Worm (Caenorhabditis elegans) whole organism, L4 larva: ENCODE results near the gene clec-51.

Experiments
- D1046.2 ChIP-seq: fragments of 200-800 bp; sonication (Bioruptor generic); IDR thresholded peaks from 2 replicates; pipeline ENCODE4 v1.3.6; 2022; ENCODE audit warnings: missing genetic modification characterization, missing compliant biosample characterization
- F26F4.8 ChIP-seq: fragments of 200-800 bp; sonication (Bioruptor generic); conservative IDR thresholded peaks from 2 replicates; pipeline ENCODE4 v1.3.6; 2022; ENCODE audit warnings: missing genetic modification characterization, missing compliant biosample characterization
- F37D6.2 ChIP-seq: sonication (generic microtip); optimal IDR thresholded peaks from 2 replicates; lab custom pipeline; 2016; ENCODE audit warnings: mild to moderate bottlenecking, missing genetic modification characterization, missing compliant biosample characterization
- F44E2.7 ChIP-seq: fragments of 200-800 bp; sonication (Bioruptor generic); IDR thresholded peaks from 2 replicates; pipeline ENCODE4 v2.1.2; 2022; ENCODE audit warnings: missing genetic modification characterization, missing compliant biosample characterization
- Y105C5A.15 ChIP-seq: fragments of 200-800 bp; sonication (Bioruptor generic); IDR thresholded peaks from 2 replicates; pipeline ENCODE4 v1.3.6; 2022; ENCODE audit warnings: missing genetic modification characterization, missing compliant biosample characterization
- Y48G9A.11 ChIP-seq: fragments of 200-800 bp; sonication (Bioruptor generic); IDR thresholded peaks from 2 replicates; pipeline ENCODE4 v1.3.6; 2022; ENCODE audit warnings: missing genetic modification reagents, missing genetic modification characterization, missing compliant biosample characterization
- Y75B8A.6 ChIP-seq: fragments of 200-800 bp; sonication (Bioruptor generic); IDR thresholded peaks from 2 replicates; pipeline ENCODE4 v1.3.6; 2022; ENCODE audit warnings: missing genetic modification reagents, missing genetic modification characterization, missing compliant biosample characterization
- ZK546.5 ChIP-seq, 2 experiments: sonication (generic microtip); optimal IDR thresholded peaks; 2 replicates each; lab custom pipeline; 2017; ENCODE audit warnings: missing biosample characterization in 2 of 2, missing genetic modification characterization in 2 of 2
- ceh-62 ChIP-seq: sonication (generic microtip); optimal IDR thresholded peaks from 2 replicates; lab custom pipeline; 2017; ENCODE audit warnings: missing biosample characterization, missing genetic modification characterization
- ctbp-1 ChIP-seq: fragments of 200-800 bp; sonication (Bioruptor generic); IDR thresholded peaks from 2 replicates; pipeline ENCODE4 v1.3.6; 2022; ENCODE audit warnings: missing genetic modification reagents, missing genetic modification characterization, missing compliant biosample characterization
- daf-16 ChIP-seq, 3 experiments: sonication (generic microtip); optimal IDR thresholded peaks; 2 replicates each; lab custom pipeline; 2016 to 2017; ENCODE audit warnings: missing genetic modification characterization in 3 of 3, missing genetic modification reagents in 3 of 3, mild to moderate bottlenecking in 2 of 3, missing compliant biosample characterization in 2 of 3, missing biosample characterization in 1 of 3, moderate library complexity in 1 of 3
- dmd-6 ChIP-seq: fragments of 200-800 bp; sonication (Bioruptor generic); IDR thresholded peaks from 2 replicates; pipeline ENCODE4 v1.3.6; 2022; ENCODE audit warnings: missing genetic modification reagents, missing genetic modification characterization, missing compliant biosample characterization
- dmd-9 ChIP-seq: fragments of 200-800 bp; sonication (Bioruptor generic); IDR thresholded peaks from 2 replicates; pipeline ENCODE4 v1.3.6; 2022; ENCODE audit warnings: missing genetic modification reagents, missing genetic modification characterization, missing compliant biosample characterization
- dve-1 ChIP-seq: sonication (generic microtip); optimal IDR thresholded peaks from 2 replicates; lab custom pipeline; 2017; ENCODE audit warnings: antibody characterized with exemption, mild to moderate bottlenecking, missing genetic modification characterization, missing compliant biosample characterization; ENCODE audit not compliant: insufficient read depth
- egl-43 ChIP-seq: fragments of 200-800 bp; sonication (Bioruptor generic); IDR thresholded peaks from 2 replicates; pipeline ENCODE4 v1.3.6; 2022; ENCODE audit warnings: missing genetic modification reagents, missing genetic modification characterization, missing compliant biosample characterization
- hlh-11 ChIP-seq: fragments of 200-800 bp; sonication (Bioruptor generic); optimal IDR thresholded peaks from 2 replicates; lab custom pipeline; 2018; ENCODE audit warnings: mild to moderate bottlenecking, missing genetic modification characterization, missing compliant biosample characterization
- hlh-30 ChIP-seq: sonication (generic microtip); optimal IDR thresholded peaks from 2 replicates; lab custom pipeline; 2017; ENCODE audit warnings: antibody characterized with exemption, mild to moderate bottlenecking, missing genetic modification characterization, missing compliant biosample characterization; ENCODE audit not compliant: insufficient read depth
- hmg-1.1 ChIP-seq: fragments of 200-800 bp; sonication (Bioruptor generic); IDR thresholded peaks from 2 replicates; pipeline ENCODE4 v1.3.6; 2022; ENCODE audit warnings: missing genetic modification reagents, missing genetic modification characterization, missing compliant biosample characterization
- lsy-2 ChIP-seq, 2 experiments: fragments of 150-350 bp in 1 of 2; sonication (generic microtip) in 1 of 2; optimal IDR thresholded peaks; 2 replicates each; lab custom pipeline; 2014 to 2017; ENCODE audit warnings: missing biosample characterization in 2 of 2, missing genetic modification characterization in 2 of 2
- madf-5 ChIP-seq, 2 experiments: fragments of 200-800 bp; sonication (Bioruptor generic); IDR thresholded peaks; 2 replicates each; pipeline ENCODE4 v1.3.6; 2022; ENCODE audit warnings: missing compliant biosample characterization in 2 of 2, missing genetic modification characterization in 2 of 2
- mdl-1 ChIP-seq, 2 experiments: fragments of 150-350 bp in 1 of 2; sonication (generic microtip) in 1 of 2; optimal IDR thresholded peaks; 2 replicates each; lab custom pipeline; 2014 to 2017; ENCODE audit warnings: missing biosample characterization in 2 of 2, missing genetic modification characterization in 2 of 2
- mes-2 ChIP-seq: sonication (generic microtip); optimal IDR thresholded peaks from 2 replicates; lab custom pipeline; 2016; ENCODE audit warnings: missing genotype, mild to moderate bottlenecking, missing genetic modification characterization, missing compliant biosample characterization; ENCODE audit not compliant: poor library complexity, severe bottlenecking
- mxl-2 ChIP-seq: fragments of 200-800 bp; sonication (Bioruptor generic); conservative IDR thresholded peaks from 2 replicates; pipeline ENCODE4 v1.3.6; 2022; ENCODE audit warnings: missing genetic modification reagents, missing genetic modification characterization, missing compliant biosample characterization
- nhr-111 ChIP-seq: fragments of 200-800 bp; sonication (Bioruptor generic); optimal IDR thresholded peaks from 2 replicates; lab custom pipeline; 2018; ENCODE audit warnings: mild to moderate bottlenecking, missing genetic modification characterization, missing compliant biosample characterization
- nhr-237 ChIP-seq: sonication (generic microtip); optimal IDR thresholded peaks from 2 replicates; lab custom pipeline; 2017; ENCODE audit warnings: missing biosample characterization, missing genetic modification characterization
- nhr-25 ChIP-seq: sonication (generic microtip); optimal IDR thresholded peaks from 2 replicates; lab custom pipeline; 2017; ENCODE audit warnings: missing genetic modification characterization, mild to moderate bottlenecking, missing compliant biosample characterization, antibody characterized with exemption, moderate library complexity, borderline replicate concordance; ENCODE audit not compliant: insufficient read depth
- nhr-28 ChIP-seq: fragments of 150-350 bp; optimal IDR thresholded peaks from 2 replicates; lab custom pipeline; 2014; ENCODE audit warnings: missing biosample characterization, missing genetic modification characterization
- nhr-6 ChIP-seq: fragments of 150-350 bp; optimal IDR thresholded peaks from 2 replicates; lab custom pipeline; 2014; ENCODE audit warnings: missing biosample characterization, missing genetic modification characterization
- php-3 ChIP-seq: fragments of 200-800 bp; sonication (Bioruptor generic); IDR thresholded peaks from 2 replicates; pipeline ENCODE4 v1.3.6; 2022; ENCODE audit warnings: missing genetic modification reagents, missing genetic modification characterization, missing compliant biosample characterization
- saeg-2 ChIP-seq: fragments of 200-800 bp; sonication (Bioruptor generic); IDR thresholded peaks from 2 replicates; pipeline ENCODE4 v1.3.6; 2022; ENCODE audit warnings: missing genetic modification reagents, missing genetic modification characterization, missing compliant biosample characterization
- skn-1 ChIP-seq: fragments of 150-350 bp; optimal IDR thresholded peaks from 2 replicates; lab custom pipeline; 2014; ENCODE audit warnings: missing biosample characterization, missing genetic modification characterization
- spr-1 ChIP-seq: sonication (generic microtip); optimal IDR thresholded peaks from 2 replicates; lab custom pipeline; 2016; ENCODE audit warnings: mild to moderate bottlenecking, missing genetic modification characterization, missing compliant biosample characterization
- tra-1 ChIP-seq: fragments of 200-800 bp; sonication (Bioruptor generic); IDR thresholded peaks from 2 replicates; pipeline ENCODE4 v1.3.6; 2022; ENCODE audit warnings: missing genetic modification reagents, missing genetic modification characterization, missing compliant biosample characterization
- unc-130 ChIP-seq: sonication (generic microtip); optimal IDR thresholded peaks from 2 replicates; lab custom pipeline; 2016; ENCODE audit warnings: missing genetic modification reagents, missing genetic modification characterization, missing compliant biosample characterization
- vab-7 ChIP-seq: fragments of 200-800 bp; sonication (Bioruptor generic); IDR thresholded peaks from 2 replicates; pipeline ENCODE4 v1.3.6; 2022; ENCODE audit warnings: missing genetic modification reagents, missing genetic modification characterization, missing compliant biosample characterization
- zfp-2 ChIP-seq: sonication (generic microtip); optimal IDR thresholded peaks from 2 replicates; lab custom pipeline; 2016; ENCODE audit warnings: mild to moderate bottlenecking, missing genetic modification characterization, missing compliant biosample characterization
- zfp-3 ChIP-seq: fragments of 200-800 bp; sonication (Bioruptor generic); conservative IDR thresholded peaks from 2 replicates; pipeline ENCODE4 v1.3.6; 2022; ENCODE audit warnings: missing genetic modification reagents, missing genetic modification characterization, missing compliant biosample characterization
- zip-2 ChIP-seq: fragments of 150-350 bp; optimal IDR thresholded peaks from 2 replicates; lab custom pipeline; 2014; ENCODE audit warnings: missing biosample characterization, missing genetic modification characterization

Gene clec-51

DNA sequence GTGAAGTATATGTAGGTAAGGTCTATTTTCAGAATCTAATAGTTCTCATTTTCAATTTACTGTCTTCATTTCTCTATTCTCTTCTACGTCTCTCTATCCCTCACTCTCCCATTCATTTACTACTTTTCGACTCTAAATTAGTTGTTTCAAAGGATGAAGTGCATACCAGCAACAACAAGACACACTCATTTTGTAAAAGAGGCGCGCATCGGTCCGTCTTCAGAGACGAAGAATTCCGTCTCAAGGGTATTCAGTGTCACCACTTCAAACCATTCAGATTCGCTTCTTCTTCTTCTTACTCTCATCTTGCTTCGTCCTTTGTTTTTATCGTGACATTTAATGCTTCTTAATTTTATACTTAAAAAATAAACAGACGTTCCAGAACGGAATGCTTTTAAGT lies 7.8 kb upstream of the clec-51 start:
- TF ChIP-seq F26F4.8 (GFP tag; lab: Robert Waterston, UW) (no peak), unc-130 (GFP tag; lab: Kevin White, UChicago) (no peak), Y105C5A.15 (GFP tag; lab: Robert Waterston, UW) (no peak), mdl-1 (tag; optimal IDR thresholded peaks at IDR 0.05; lab: Kevin White, UChicago) (no peak), vab-7 (GFP tag; lab: Robert Waterston, UW) (no peak), dmd-9 (GFP tag; lab: Robert Waterston, UW) (no peak), ZK546.5 (tag; optimal IDR thresholded peaks at IDR 0.05; lab: Kevin White, UChicago) (no peak), mxl-2 (GFP tag; lab: Robert Waterston, UW) (no peak), daf-16 (GFP tag; optimal IDR thresholded peaks at IDR 0.05; lab: Kevin White, UChicago) (no peak), daf-16 (tag; optimal IDR thresholded peaks at IDR 0.05; lab: Kevin White, UChicago) (no peak), nhr-237 (tag; lab: Kevin White, UChicago) (no peak), mes-2 (tag; lab: Kevin White, UChicago) (no peak), tra-1 (no peak), Y75B8A.6 (GFP tag; lab: Robert Waterston, UW) (no peak), ceh-62 (tag; lab: Kevin White, UChicago) (no peak), skn-1 (tag; lab: Kevin White, UChicago) (no peak), dmd-6 (GFP tag; lab: Robert Waterston, UW) (no peak), dve-1 (tag; lab: Kevin White, UChicago) (no peak), php-3 (no peak), F37D6.2 (tag; lab: Kevin White, UChicago) (no peak)

DNA sequence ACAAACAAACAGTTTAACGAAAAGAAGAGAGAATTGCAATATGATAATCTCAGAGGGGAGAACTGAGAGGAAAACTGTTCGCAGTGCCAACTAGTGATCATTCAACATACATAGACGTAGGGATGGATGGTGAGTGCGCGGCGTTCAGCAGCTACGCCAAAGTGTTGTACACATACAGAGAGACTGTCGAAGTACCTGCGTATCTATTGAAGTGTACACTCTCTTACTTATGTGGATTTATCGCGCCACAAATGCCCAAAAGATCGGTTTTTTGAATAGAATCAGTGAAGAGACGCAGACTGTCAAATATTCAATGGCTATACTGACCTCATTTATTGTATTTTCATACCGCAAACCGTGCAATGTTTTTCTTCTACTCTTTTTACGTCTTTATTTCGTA lies 6.7 kb upstream of the clec-51 start:
- TF ChIP-seq nhr-111 (GFP tag; lab: Kevin White, UChicago) (no peak), madf-5 (GFP tag; IDR thresholded peaks at IDR 0.05; lab: Robert Waterston, UW) (no peak), mdl-1 (tag; optimal IDR thresholded peaks at IDR 0.05; lab: Kevin White, UChicago) (peak in 1 of 2 experiments; percentile 48), zip-2 (tag; lab: Kevin White, UChicago) (no peak), D1046.2 (GFP tag; lab: Robert Waterston, UW) (no peak), hmg-1.1 (0 out of 2 replicates have a peak, but pooled peaks have one; percentile 7), nhr-6 (peak; percentile 3), lsy-2 (tag; optimal IDR thresholded peaks at IDR 0.05; lab: Kevin White, UChicago) (no peak), Y105C5A.15 (GFP tag; lab: Robert Waterston, UW) (no peak), nhr-28 (tag; lab: Kevin White, UChicago) (peak; percentile 77), dmd-9 (GFP tag; lab: Robert Waterston, UW) (no peak), zfp-2 (no peak), saeg-2 (no peak), Y48G9A.11 (no peak), nhr-25 (tag; lab: Kevin White, UChicago) (peak; percentile 5), egl-43 (no peak), hlh-11 (tag; lab: Kevin White, UChicago) (peak; percentile 38), spr-1 (tag; lab: Kevin White, UChicago) (no peak), hlh-30 (tag; lab: Kevin White, UChicago) (no peak), daf-16 (GFP tag; optimal IDR thresholded peaks at IDR 0.05; lab: Kevin White, UChicago) (no peak), daf-16 (tag; optimal IDR thresholded peaks at IDR 0.05; lab: Kevin White, UChicago) (no peak), F44E2.7 (GFP tag; lab: Robert Waterston, UW) (no peak), ctbp-1 (GFP tag; lab: Robert Waterston, UW) (no peak), zfp-3 (GFP tag; lab: Robert Waterston, UW) (no peak), dve-1 (tag; lab: Kevin White, UChicago) (peak; percentile 32)
